Fruit fly (Drosophila melanogaster) whole organism, pupa: ENCODE data around the gene CG8677.

Source experiments
- CG10348 ChIP-seq: fragments of 200-800 bp; sonication (Bioruptor generic); IDR thresholded peaks from 2 replicates; pipeline ENCODE4 v1.3.6; 2022; ENCODE audit warnings: missing biosample characterization, missing genetic modification characterization
- CG12605 ChIP-seq: fragments of 200-800 bp; sonication (Bioruptor generic); IDR thresholded peaks from 2 replicates; pipeline ENCODE4 v1.3.6; 2022; ENCODE audit warnings: missing biosample characterization, missing genetic modification characterization
- CG13204 ChIP-seq: fragments of 200-800 bp; sonication (Bioruptor generic); optimal IDR thresholded peaks from 2 replicates; lab custom pipeline; 2018; ENCODE audit warnings: missing biosample characterization, mild to moderate bottlenecking, missing genetic modification characterization, moderate library complexity
- CG14655 ChIP-seq: fragments of 200-800 bp; sonication (Bioruptor generic); optimal IDR thresholded peaks from 3 replicates; lab custom pipeline; 2017; ENCODE audit warnings: mild to moderate bottlenecking, missing biosample characterization, missing genetic modification reagents, missing genetic modification characterization
- CG15710 ChIP-seq: fragments of 200-800 bp; sonication (Bioruptor generic); optimal IDR thresholded peaks from 2 replicates; lab custom pipeline; 2018; ENCODE audit warnings: missing biosample characterization, mild to moderate bottlenecking, missing genetic modification characterization, moderate library complexity
- CG17806 ChIP-seq: fragments of 200-800 bp; sonication (Bioruptor generic); optimal IDR thresholded peaks from 2 replicates; lab custom pipeline; 2018; ENCODE audit warnings: missing biosample characterization, mild to moderate bottlenecking, missing genetic modification characterization, moderate library complexity
- CG32121 ChIP-seq: fragments of 200-800 bp; sonication (Bioruptor generic); IDR thresholded peaks from 2 replicates; pipeline ENCODE4 v1.3.6; 2022; ENCODE audit warnings: missing biosample characterization, missing genetic modification characterization
- CG34367 ChIP-seq: fragments of 200-800 bp; sonication (Bioruptor generic); optimal IDR thresholded peaks from 2 replicates; lab custom pipeline; 2018; ENCODE audit warnings: missing biosample characterization, mild to moderate bottlenecking, missing genetic modification characterization
- CG4496 ChIP-seq: fragments of 200-800 bp; sonication (Bioruptor generic); IDR thresholded peaks from 3 replicates; pipeline ENCODE4 v1.3.6; 2022; ENCODE audit warnings: missing biosample characterization, missing genetic modification characterization
- CG8159 ChIP-seq: fragments of 200-800 bp; sonication (Bioruptor generic); optimal IDR thresholded peaks from 3 replicates; lab custom pipeline; 2018; ENCODE audit warnings: missing biosample characterization, mild to moderate bottlenecking, missing genetic modification characterization, moderate library complexity
- CG8301 ChIP-seq: fragments of 200-800 bp; sonication (Bioruptor generic); optimal IDR thresholded peaks from 2 replicates; lab custom pipeline; 2018; ENCODE audit warnings: missing biosample characterization, mild to moderate bottlenecking, missing genetic modification characterization
- CG9948 ChIP-seq: fragments of 200-800 bp; sonication (Bioruptor generic); optimal IDR thresholded peaks from 2 replicates; lab custom pipeline; 2018; ENCODE audit warnings: missing biosample characterization, mild to moderate bottlenecking, missing genetic modification characterization, moderate library complexity
- D1 ChIP-seq: fragments of 200-800 bp; sonication (Bioruptor generic); optimal IDR thresholded peaks from 2 replicates; lab custom pipeline; 2018; ENCODE audit warnings: missing biosample characterization, mild to moderate bottlenecking, missing genetic modification characterization, moderate library complexity
- EcR ChIP-seq: fragments of 200-800 bp; sonication (Bioruptor generic); optimal IDR thresholded peaks from 3 replicates; lab custom pipeline; 2019; ENCODE audit warnings: missing biosample characterization, missing genetic modification characterization, mild to moderate bottlenecking, moderate library complexity, missing genetic modification reagents
- Ets98B ChIP-seq: fragments of 200-800 bp; sonication (Bioruptor generic); IDR thresholded peaks from 2 replicates; pipeline ENCODE4 v1.3.6; 2022; ENCODE audit warnings: missing biosample characterization, missing genetic modification characterization
- Pif1A ChIP-seq: fragments of 200-800 bp; sonication (Bioruptor generic); optimal IDR thresholded peaks from 3 replicates; lab custom pipeline; 2016; ENCODE audit warnings: missing biosample characterization, missing genetic modification characterization
- Pif1B ChIP-seq: fragments of 200-800 bp; sonication (Bioruptor generic); optimal IDR thresholded peaks from 3 replicates; lab custom pipeline; 2016; ENCODE audit warnings: missing biosample characterization, missing genetic modification characterization
- Snoo ChIP-seq: fragments of 200-800 bp; sonication (Bioruptor generic); optimal IDR thresholded peaks from 3 replicates; lab custom pipeline; 2017; ENCODE audit warnings: missing biosample characterization, mild to moderate bottlenecking, missing genetic modification characterization, inconsistent platforms
- fd96Ca ChIP-seq: fragments of 200-800 bp; sonication (Bioruptor generic); IDR thresholded peaks from 3 replicates; pipeline ENCODE4 v1.3.6; 2022; ENCODE audit warnings: missing biosample characterization, missing genetic modification characterization
- gl ChIP-seq: fragments of 200-800 bp; sonication (Bioruptor generic); optimal IDR thresholded peaks from 2 replicates; lab custom pipeline; 2018; ENCODE audit warnings: missing biosample characterization, mild to moderate bottlenecking, missing genetic modification characterization
- rn ChIP-seq: fragments of 200-800 bp; sonication (Bioruptor generic); IDR thresholded peaks from 2 replicates; pipeline ENCODE4 v1.3.6; 2022; ENCODE audit warnings: missing biosample characterization, missing genetic modification characterization

CG8677 gene

DNA sequence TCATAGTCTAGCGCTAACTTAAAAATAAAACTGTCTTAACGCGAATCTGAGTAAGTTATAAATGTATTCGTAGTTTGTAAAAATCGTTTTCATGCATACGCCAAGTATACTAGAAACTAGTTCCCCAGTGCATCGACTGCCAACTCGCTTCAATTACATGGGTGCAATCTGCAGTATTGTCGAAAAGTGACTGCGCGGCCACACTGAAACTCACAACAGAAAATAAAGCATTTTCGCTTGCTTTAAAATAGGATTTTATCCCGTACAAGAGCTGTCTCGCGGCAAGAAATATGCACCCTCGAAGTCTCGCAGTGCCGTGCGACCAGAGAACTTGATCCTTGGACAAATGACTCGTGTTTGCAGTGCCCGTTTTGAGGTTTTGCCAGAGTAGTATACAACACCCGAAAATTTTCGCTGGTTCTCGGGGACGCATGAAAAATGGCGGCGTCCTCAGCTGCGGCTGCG lies at the start of gene CG8677:
Gene CG8677 (plus strand): TSS at position 199 of the 465 bp plus-strand sequence.
- peak; percentile 18; the same call in 1 of the 3 replicates for TF ChIP-seq CG4496
- no peak for TF ChIP-seq fd96Ca (GFP tag; lab: Robert Waterston, UW)

DNA sequence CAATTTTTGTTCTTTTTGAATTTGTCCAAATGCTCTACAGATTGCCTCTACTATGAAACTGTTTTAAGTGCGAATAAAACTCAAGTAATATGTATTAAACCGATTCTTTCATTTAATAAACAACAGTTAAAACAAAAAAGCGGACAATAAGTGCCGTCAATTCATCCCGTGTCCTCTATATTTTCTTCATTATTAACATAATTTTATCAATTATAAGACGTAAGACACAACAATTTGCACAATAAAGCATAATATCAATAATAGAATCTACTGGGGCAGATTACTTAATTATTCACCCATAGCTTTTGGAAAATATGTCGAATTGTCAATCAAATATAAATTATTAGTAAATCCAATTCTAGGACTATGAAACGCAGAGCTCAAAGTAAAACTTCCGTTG lies 48.2 kb upstream of the CG8677 start, which contains the start of gene CG31627:
Gene CG31627 (plus strand): TSS at position 301 of the 400 bp plus-strand sequence.
- TF ChIP-seq fd96Ca (GFP tag; lab: Robert Waterston, UW): no peak
- TF ChIP-seq EcR (GFP tag; lab: Kevin White, UChicago): no peak
- TF ChIP-seq CG4496: no peak
- TF ChIP-seq Snoo (tag; lab: Kevin White, UChicago): no peak
- no peak for TF ChIP-seq gl (tag; lab: Kevin White, UChicago)
- TF ChIP-seq CG14655: no peak
- TF ChIP-seq CG8159 (tag; lab: Kevin White, UChicago): no peak
- no peak for TF ChIP-seq CG13204 (GFP tag; lab: Kevin White, UChicago)
- no peak for TF ChIP-seq rn
- TF ChIP-seq CG32121 (GFP tag; lab: Robert Waterston, UW): no peak
- no peak for TF ChIP-seq Ets98B (GFP tag; lab: Robert Waterston, UW)
- TF ChIP-seq CG12605 (GFP tag; lab: Robert Waterston, UW): no peak
- TF ChIP-seq Pif1A (GFP tag; lab: Kevin White, UChicago): no peak
- no peak for TF ChIP-seq CG8301 (tag; lab: Kevin White, UChicago)
- TF ChIP-seq D1: no peak
- TF ChIP-seq CG15710 (tag; lab: Kevin White, UChicago): no peak
- TF ChIP-seq Pif1B (GFP tag; lab: Kevin White, UChicago): no peak
- no peak for TF ChIP-seq CG17806 (tag; lab: Kevin White, UChicago)

- TF ChIP-seq EcR (GFP tag; lab: Kevin White, UChicago) (peak; percentile 9), CG12605 (GFP tag; lab: Robert Waterston, UW) (no peak)
- TF ChIP-seq, all 21 proteins: peak for 1
These were observed 42.5 kb upstream of the CG8677 start for dm6 chr2L:21178436-21179216.

DNA sequence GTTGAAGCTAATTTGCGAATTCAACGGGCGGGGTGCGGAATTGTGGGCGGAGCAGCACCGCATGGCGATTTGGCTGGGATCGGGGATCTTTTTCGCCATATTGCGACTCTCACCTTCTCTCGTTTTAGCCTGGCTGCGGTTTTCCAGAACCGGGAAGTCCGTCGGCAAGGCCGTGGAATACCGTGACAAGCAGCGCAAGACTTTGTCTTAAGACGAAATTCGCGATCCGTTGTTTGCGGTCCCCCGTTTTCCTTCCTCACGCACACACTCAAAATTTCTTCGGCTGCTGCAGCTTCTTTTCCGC lies 41.9 kb upstream of the CG8677 start:
- TF ChIP-seq EcR (GFP tag; lab: Kevin White, UChicago) (no peak), CG10348 (no peak), rn (no peak), CG4496 (0 out of 3 replicates have a peak, but pooled peaks have one; percentile 26), CG32121 (GFP tag; lab: Robert Waterston, UW) (no peak)
- TF ChIP-seq, all 21 proteins: peak for 1

DNA sequence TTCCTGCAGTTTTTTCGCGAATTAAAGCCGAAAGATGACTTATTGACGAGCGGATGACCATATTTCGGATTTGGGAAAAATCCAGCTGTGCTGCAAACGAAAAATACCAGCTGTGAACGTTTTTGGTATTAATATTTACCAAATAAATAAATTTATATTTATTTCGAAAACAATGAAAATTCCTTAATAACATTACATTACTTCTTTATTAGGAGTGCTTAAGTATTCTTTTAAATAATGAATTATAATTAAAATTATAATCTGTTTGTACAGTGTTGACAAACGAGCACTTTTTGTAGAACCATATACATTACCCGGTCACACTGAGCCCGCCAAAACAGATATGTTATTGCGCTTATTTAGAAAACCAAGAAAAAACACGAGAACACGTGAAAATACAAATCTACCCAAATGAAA lies 41.5 kb upstream of the CG8677 start, which contains the start of the genes bur and Mcm10:
Gene bur (minus strand): TSS at position 69 of the 417 bp plus-strand sequence.
Gene Mcm10 (plus strand): TSS at position 319 of the 417 bp plus-strand sequence.
- TF ChIP-seq CG32121 (GFP tag; lab: Robert Waterston, UW): no peak
- no peak for TF ChIP-seq CG15710 (tag; lab: Kevin White, UChicago)
- no peak for TF ChIP-seq CG34367 (tag; lab: Kevin White, UChicago)
- no peak for TF ChIP-seq CG8301 (tag; lab: Kevin White, UChicago)
- no peak for TF ChIP-seq CG10348
- no peak for TF ChIP-seq CG17806 (tag; lab: Kevin White, UChicago)
- TF ChIP-seq Ets98B (GFP tag; lab: Robert Waterston, UW): no peak
- TF ChIP-seq D1: no peak
- TF ChIP-seq Pif1A (GFP tag; lab: Kevin White, UChicago): no peak
- TF ChIP-seq fd96Ca (GFP tag; lab: Robert Waterston, UW): no peak
- no peak for TF ChIP-seq CG9948 (tag; lab: Kevin White, UChicago)
- TF ChIP-seq rn: no peak
- TF ChIP-seq Pif1B (GFP tag; lab: Kevin White, UChicago): no peak
- no peak for TF ChIP-seq Snoo (tag; lab: Kevin White, UChicago)
- TF ChIP-seq CG14655: no peak

dm6 chr2L:21187753-21188152 lies 33.4 kb upstream of the CG8677 start:
- TF ChIP-seq D1 (no peak), rn (no peak), CG32121 (GFP tag; lab: Robert Waterston, UW) (no peak), CG13204 (GFP tag; lab: Kevin White, UChicago) (no peak), CG34367 (tag; lab: Kevin White, UChicago) (no peak), CG8159 (tag; lab: Kevin White, UChicago) (no peak), Snoo (tag; lab: Kevin White, UChicago) (no peak), EcR (GFP tag; lab: Kevin White, UChicago) (no peak), CG17806 (tag; lab: Kevin White, UChicago) (no peak), CG8301 (tag; lab: Kevin White, UChicago) (no peak), fd96Ca (GFP tag; lab: Robert Waterston, UW) (no peak), Pif1A (GFP tag; lab: Kevin White, UChicago) (no peak), Pif1B (GFP tag; lab: Kevin White, UChicago) (no peak), CG14655 (no peak), gl (tag; lab: Kevin White, UChicago) (no peak)
